Fruit fly (Drosophila melanogaster): ENCODE results near the gene trbl.

Gene trbl

dm6 chr3L:20395257-20395909, 6.0 kb downstream of the trbl start:
- TF ChIP-seq fd96Ca (GFP tag; IDR thresholded peaks at IDR 0.05) (0 out of 3 replicates have a peak, but pooled peaks have one; percentile 13), CG34367 (tag; optimal IDR thresholded peaks at IDR 0.05) (no peak), Pif1B (GFP tag; optimal IDR thresholded peaks at IDR 0.05) (peak; percentile 7), EcR (GFP tag; optimal IDR thresholded peaks at IDR 0.05) (no peak)

- TF ChIP-seq CG15710 (tag; optimal IDR thresholded peaks at IDR 0.05) (no peak), CG8301 (tag; optimal IDR thresholded peaks at IDR 0.05) (no peak), gl (tag; optimal IDR thresholded peaks at IDR 0.05) (no peak), D1 (tag; optimal IDR thresholded peaks at IDR 0.05) (no peak), CG17806 (tag; optimal IDR thresholded peaks at IDR 0.05) (no peak)
Observed at dm6 chr3L:20393357-20393756, 8.1 kb downstream of the trbl start, which contains the start of gene CG33969. CG33969 (minus strand) TSS chr3L:20393553.

- TF ChIP-seq CG9948 (tag; optimal IDR thresholded peaks at IDR 0.05) (no peak), CG10348 (GFP tag; IDR thresholded peaks at IDR 0.05) (no peak), D1 (tag; optimal IDR thresholded peaks at IDR 0.05) (no peak), CG17806 (tag; optimal IDR thresholded peaks at IDR 0.05) (no peak), EcR (GFP tag; optimal IDR thresholded peaks at IDR 0.05) (no peak), CG14655 (GFP tag; optimal IDR thresholded peaks at IDR 0.05) (no peak), CG34367 (tag; optimal IDR thresholded peaks at IDR 0.05) (no peak), CG8159 (tag; optimal IDR thresholded peaks at IDR 0.05) (no peak), fd96Ca (GFP tag; IDR thresholded peaks at IDR 0.05) (no peak), Pif1B (GFP tag; optimal IDR thresholded peaks at IDR 0.05) (no peak), CG32121 (GFP tag; IDR thresholded peaks at IDR 0.05) (no peak), gl (tag; optimal IDR thresholded peaks at IDR 0.05) (no peak), Snoo (tag; optimal IDR thresholded peaks at IDR 0.05) (no peak), CG4496 (GFP tag; IDR thresholded peaks at IDR 0.05) (no peak), CG8301 (tag; optimal IDR thresholded peaks at IDR 0.05) (no peak), CG15710 (tag; optimal IDR thresholded peaks at IDR 0.05) (no peak), Ets98B (GFP tag; IDR thresholded peaks at IDR 0.05) (no peak), CG13204 (GFP tag; optimal IDR thresholded peaks at IDR 0.05) (no peak), rn (GFP tag; IDR thresholded peaks at IDR 0.05) (no peak)
Observed at dm6 chr3L:20388983-20389382, 12.4 kb downstream of the trbl start.

dm6 chr3L:20387843-20388163, 13.6 kb downstream of the trbl start:
- TF ChIP-seq CG13204 (GFP tag; optimal IDR thresholded peaks at IDR 0.05) (peak; percentile 26), CG4496 (GFP tag; IDR thresholded peaks at IDR 0.05) (no peak), gl (tag; optimal IDR thresholded peaks at IDR 0.05) (peak; percentile 45)

- TF ChIP-seq CG8159 (tag; optimal IDR thresholded peaks at IDR 0.05) (no peak), rn (GFP tag; IDR thresholded peaks at IDR 0.05) (no peak), D1 (tag; optimal IDR thresholded peaks at IDR 0.05) (no peak), Snoo (tag; optimal IDR thresholded peaks at IDR 0.05) (no peak), fd96Ca (GFP tag; IDR thresholded peaks at IDR 0.05) (no peak), CG13204 (GFP tag; optimal IDR thresholded peaks at IDR 0.05) (no peak), Pif1A (GFP tag; optimal IDR thresholded peaks at IDR 0.05) (no peak), Pif1B (GFP tag; optimal IDR thresholded peaks at IDR 0.05) (no peak), CG14655 (GFP tag; optimal IDR thresholded peaks at IDR 0.05) (no peak), EcR (GFP tag; optimal IDR thresholded peaks at IDR 0.05) (peak; percentile 18), CG12605 (GFP tag; IDR thresholded peaks at IDR 0.05) (no peak), CG32121 (GFP tag; IDR thresholded peaks at IDR 0.05) (peak; percentile 36; the same call in 1 of the 2 replicates), Ets98B (GFP tag; IDR thresholded peaks at IDR 0.05) (no peak), CG17806 (tag; optimal IDR thresholded peaks at IDR 0.05) (no peak), CG4496 (GFP tag; IDR thresholded peaks at IDR 0.05) (no peak), CG10348 (GFP tag; IDR thresholded peaks at IDR 0.05) (no peak), CG34367 (tag; optimal IDR thresholded peaks at IDR 0.05) (no peak)
Observed at dm6 chr3L:20387038-20387842, 14.2 kb downstream of the trbl start.

dm6 chr3L:20385969-20386370, 15.4 kb downstream of the trbl start:
- TF ChIP-seq CG14655 (GFP tag; optimal IDR thresholded peaks at IDR 0.05) (no peak), Ets98B (GFP tag; IDR thresholded peaks at IDR 0.05) (no peak), Pif1A (GFP tag; optimal IDR thresholded peaks at IDR 0.05) (no peak), CG13204 (GFP tag; optimal IDR thresholded peaks at IDR 0.05) (peak; percentile 87), EcR (GFP tag; optimal IDR thresholded peaks at IDR 0.05) (peak; percentile 57), fd96Ca (GFP tag; IDR thresholded peaks at IDR 0.05) (no peak)

- TF ChIP-seq EcR (GFP tag; optimal IDR thresholded peaks at IDR 0.05): peak; percentile 15
- no peak for TF ChIP-seq CG9948 (tag; optimal IDR thresholded peaks at IDR 0.05)
Observed at dm6 chr3L:20385408-20385807, 16.0 kb downstream of the trbl start.
